Worm (Caenorhabditis elegans): Measurements from ENCODE around the gene clec-55.

DNA sequence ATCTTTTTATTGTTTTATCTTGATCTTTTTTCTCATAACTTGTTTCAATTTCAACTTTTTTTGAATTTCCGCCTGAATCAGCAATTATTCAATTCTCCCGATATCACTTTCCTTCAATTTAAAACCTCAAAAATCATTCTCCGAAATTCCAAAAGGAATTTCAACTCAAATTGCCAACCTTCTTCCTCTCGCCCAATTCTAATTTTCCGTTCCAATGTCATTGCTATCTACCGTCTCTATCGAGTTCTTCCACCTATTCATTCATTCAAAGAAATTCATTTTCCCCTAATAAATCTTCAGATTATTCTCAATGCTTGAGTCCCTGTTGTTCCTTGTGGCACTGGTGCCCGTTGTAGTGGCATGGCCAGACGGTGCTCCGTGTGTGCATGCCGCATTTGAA, 38.2 kb upstream of the clec-55 start, which contains the start of gene F23B12.4:
- no peak for TF ChIP-seq daf-19 (GFP tag; conservative IDR thresholded peaks at IDR 0.05)
- TF ChIP-seq hmg-1.1 (GFP tag; IDR thresholded peaks at IDR 0.05): no peak
- TF ChIP-seq hif-1 (tag; optimal IDR thresholded peaks at IDR 0.05): no peak
- no peak for TF ChIP-seq snpc-4 (tag; optimal IDR thresholded peaks at IDR 0.05)
- no peak for TF ChIP-seq nhr-41 (GFP tag; IDR thresholded peaks at IDR 0.05)
- TF ChIP-seq nhr-11 (tag; optimal IDR thresholded peaks at IDR 0.05): no peak

Data from whole organism, L4 larva.